Fruit fly (Drosophila melanogaster) whole organism, embryonic: ENCODE results near the gene CG32811.

Source experiments
- CG17568 ChIP-seq: fragments of 200-800 bp; sonication (Bioruptor generic); optimal IDR thresholded peaks from 2 replicates; lab custom pipeline; 2018; ENCODE audit warnings: missing biosample characterization, mild to moderate bottlenecking, missing genetic modification characterization, moderate library complexity
- danr ChIP-seq: fragments of 200-800 bp; sonication (Bioruptor generic); IDR thresholded peaks from 2 replicates; pipeline ENCODE4 v1.3.6; 2022; ENCODE audit warnings: missing biosample characterization, missing genetic modification characterization
- gfzf ChIP-seq: fragments of 200-800 bp; sonication (Bioruptor generic); optimal IDR thresholded peaks from 2 replicates; lab custom pipeline; 2016; ENCODE audit warnings: missing biosample characterization, mild to moderate bottlenecking, missing genetic modification characterization, moderate library complexity

DNA sequence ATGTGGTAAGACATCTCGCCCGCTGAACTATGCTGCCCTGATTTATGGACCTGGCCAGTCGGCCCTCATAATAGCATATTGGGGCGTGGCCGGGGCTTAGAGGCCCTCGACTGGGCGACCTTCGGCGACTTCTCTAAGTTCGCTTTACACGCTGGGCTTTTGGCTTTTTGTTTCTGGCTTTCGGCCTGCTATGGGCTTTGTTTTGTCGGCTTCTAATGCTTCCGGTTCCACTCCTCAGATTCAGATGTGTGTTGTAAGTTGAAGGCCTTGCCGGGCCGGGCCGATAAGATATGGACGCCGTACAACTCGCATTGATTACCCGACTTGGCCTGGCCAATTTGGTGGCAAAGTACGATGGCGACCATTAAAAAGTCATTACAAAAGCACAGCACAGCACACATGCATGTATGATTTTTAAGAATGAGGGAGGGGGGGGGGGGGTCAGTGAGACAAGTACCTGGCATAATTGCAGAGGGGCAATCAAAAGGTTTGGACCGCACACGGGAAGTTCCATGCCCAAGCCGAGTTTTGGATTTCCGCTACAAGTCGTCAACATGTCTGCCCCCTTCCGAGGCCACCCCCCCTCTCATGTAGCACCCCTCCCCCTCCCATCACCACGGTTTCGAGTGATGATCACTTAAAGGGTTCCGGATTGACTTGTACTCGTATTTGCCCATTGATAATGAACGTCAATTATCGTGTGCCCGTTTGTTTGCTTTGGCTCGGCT lies 35.5 kb downstream of the CG32811 start:
- TF ChIP-seq danr (GFP tag; lab: Robert Waterston, UW) = no peak
- TF ChIP-seq gfzf (GFP tag; lab: Kevin White, UChicago) = no peak
- TF ChIP-seq CG17568 (GFP tag; lab: Kevin White, UChicago) = no peak
